Worm (Caenorhabditis elegans) whole organism, mixed stage, embryonic: ENCODE data around the gene C31G12.3.

Experiments
- bed-3 ChIP-seq: fragments of 200-800 bp; sonication (Bioruptor generic); optimal IDR thresholded peaks from 3 replicates; lab custom pipeline; 2018; ENCODE audit warnings: mild to moderate bottlenecking, missing genetic modification characterization, moderate library complexity, missing compliant biosample characterization
- ces-1 ChIP-seq: fragments of 150-350 bp; optimal IDR thresholded peaks from 2 replicates; lab custom pipeline; 2014; ENCODE audit warnings: missing biosample characterization, missing genetic modification reagents, missing genetic modification characterization
- elt-1 ChIP-seq: sonication (generic microtip); optimal IDR thresholded peaks from 2 replicates; lab custom pipeline; 2017; ENCODE audit warnings: missing genetic modification characterization, mild to moderate bottlenecking, missing compliant biosample characterization, antibody characterized with exemption, moderate library complexity, borderline replicate concordance; ENCODE audit not compliant: insufficient read depth
- lin-13 ChIP-seq: fragments of 150-350 bp; optimal IDR thresholded peaks from 2 replicates; lab custom pipeline; 2014; ENCODE audit warnings: missing biosample characterization, missing genetic modification characterization
- nhr-12 ChIP-seq: fragments of 150-350 bp; optimal IDR thresholded peaks from 2 replicates; lab custom pipeline; 2014; ENCODE audit warnings: missing biosample characterization, missing genetic modification characterization
- nhr-76 ChIP-seq: sonication (generic microtip); optimal IDR thresholded peaks from 2 replicates; lab custom pipeline; 2017; ENCODE audit warnings: missing biosample characterization, missing genetic modification characterization
- pha-4 ChIP-seq: fragments of 150-350 bp; optimal IDR thresholded peaks from 2 replicates; lab custom pipeline; 2018; ENCODE audit warnings: missing biosample characterization, missing genetic modification reagents, missing genetic modification characterization
- snpc-4 ChIP-seq: fragments of 150-350 bp; optimal IDR thresholded peaks from 2 replicates; lab custom pipeline; 2014; ENCODE audit warnings: missing biosample characterization, missing genetic modification characterization
- sptf-1 ChIP-seq: sonication (generic microtip); optimal IDR thresholded peaks from 2 replicates; lab custom pipeline; 2017; ENCODE audit warnings: mild to moderate bottlenecking, missing genetic modification characterization, moderate library complexity, missing compliant biosample characterization
- tbx-8 ChIP-seq: fragments of 200-800 bp; sonication (Bioruptor generic); optimal IDR thresholded peaks from 2 replicates; lab custom pipeline; 2018; ENCODE audit warnings: mild to moderate bottlenecking, missing genetic modification characterization, moderate library complexity, missing compliant biosample characterization
- unc-62 ChIP-seq: fragments of 150-350 bp; optimal IDR thresholded peaks from 2 replicates; lab custom pipeline; 2014; ENCODE audit warnings: missing biosample characterization, missing genetic modification reagents, missing genetic modification characterization

- TF ChIP-seq nhr-12 (tag; lab: Kevin White, UChicago), result no peak
- no peak for TF ChIP-seq sptf-1 (tag; lab: Kevin White, UChicago)
- no peak for TF ChIP-seq lin-13
- TF ChIP-seq nhr-76 (tag; lab: Kevin White, UChicago), result no peak
- no peak for TF ChIP-seq ces-1 (GFP tag; lab: Kevin White, UChicago)
- no peak for TF ChIP-seq tbx-8
- no peak for TF ChIP-seq unc-62 (GFP tag; lab: Kevin White, UChicago)
- TF ChIP-seq elt-1 (tag; lab: Kevin White, UChicago), result no peak
- TF ChIP-seq bed-3 (GFP tag; lab: Kevin White, UChicago), result no peak
- no peak for TF ChIP-seq snpc-4 (tag; lab: Kevin White, UChicago)
- no peak for TF ChIP-seq pha-4 (tag; lab: Kevin White, UChicago)
These were observed 27.3 kb upstream of the C31G12.3 start, which contains the start of gene clec-48 for ce11 chrV:18157707-18158106.
